Worm (Caenorhabditis elegans) whole organism, L1 larva: Measurements from ENCODE around the gene R10E9.4.

Experiments used
- C16A3.4 ChIP-seq: fragments of 150-350 bp; optimal IDR thresholded peaks from 2 replicates; lab custom pipeline; 2014; ENCODE audit warnings: missing biosample characterization, missing genetic modification characterization
- C34B4.2 ChIP-seq: sonication (generic microtip); optimal IDR thresholded peaks from 2 replicates; lab custom pipeline; 2017; ENCODE audit warnings: mild to moderate bottlenecking, missing genetic modification characterization, missing compliant biosample characterization
- F16B12.6 ChIP-seq: fragments of 150-350 bp; optimal IDR thresholded peaks from 2 replicates; lab custom pipeline; 2014; ENCODE audit warnings: missing biosample characterization, missing genetic modification characterization
- Y116A8C.19 ChIP-seq: sonication (generic microtip); optimal IDR thresholded peaks from 2 replicates; lab custom pipeline; 2016; ENCODE audit warnings: missing compliant biosample characterization, missing genetic modification characterization, borderline replicate concordance
- aha-1 ChIP-seq: fragments of 150-350 bp; optimal IDR thresholded peaks from 2 replicates; lab custom pipeline; 2014; ENCODE audit warnings: missing biosample characterization, missing genetic modification characterization
- ama-1 ChIP-seq: fragments of 150-350 bp; optimal IDR thresholded peaks from 2 replicates; lab custom pipeline; 2014
- ceh-63 ChIP-seq: fragments of 200-800 bp; sonication (Bioruptor generic); optimal IDR thresholded peaks from 2 replicates; lab custom pipeline; 2018; ENCODE audit warnings: mild to moderate bottlenecking, missing genetic modification characterization, missing compliant biosample characterization
- ceh-90 ChIP-seq: sonication (generic microtip); optimal IDR thresholded peaks from 2 replicates; lab custom pipeline; 2016; ENCODE audit warnings: missing genetic modification characterization, missing compliant biosample characterization
- ces-1 ChIP-seq: fragments of 150-350 bp; optimal IDR thresholded peaks from 2 replicates; lab custom pipeline; 2014; ENCODE audit warnings: missing biosample characterization, missing genetic modification reagents, missing genetic modification characterization
- dpl-1 ChIP-seq, 3 experiments: fragments of 150-350 bp in 2 of 3; sonication (generic microtip) in 1 of 3; optimal IDR thresholded peaks; 2 replicates each; lab custom pipeline; 2014 to 2017; ENCODE audit warnings: missing biosample characterization in 3 of 3, missing genetic modification characterization in 3 of 3, missing genetic modification reagents in 3 of 3
- dsc-1 ChIP-seq: sonication (generic microtip); optimal IDR thresholded peaks from 2 replicates; lab custom pipeline; 2016; ENCODE audit warnings: mild to moderate bottlenecking, missing genetic modification characterization, missing compliant biosample characterization
- efl-1 ChIP-seq, 4 experiments: fragments of 150-350 bp; optimal IDR thresholded peaks in 3 of 4; peaks in 1 of 4; 1 replicate in 1 of 4; 2 replicates in 3 of 4; lab custom pipeline; 2014; ENCODE audit warnings: missing biosample characterization in 2 of 4, missing genetic modification characterization in 2 of 4, missing genetic modification reagents in 2 of 4
- egl-13 ChIP-seq: sonication (generic microtip); optimal IDR thresholded peaks from 2 replicates; lab custom pipeline; 2016; ENCODE audit warnings: missing genotype, missing genetic modification reagents, missing genetic modification characterization, missing compliant biosample characterization
- elt-3 ChIP-seq, 6 experiments: fragments of 150-350 bp in 1 of 6; sonication (generic microtip); optimal IDR thresholded peaks; 2 replicates each; lab custom pipeline; 2017 to 2018; ENCODE audit warnings: missing biosample characterization in 6 of 6, missing genetic modification characterization in 6 of 6, inconsistent platforms in 1 of 6
- fkh-8 ChIP-seq: sonication (generic microtip); optimal IDR thresholded peaks from 2 replicates; lab custom pipeline; 2016; ENCODE audit warnings: mild to moderate bottlenecking, missing genetic modification characterization, missing compliant biosample characterization
- fos-1 ChIP-seq: fragments of 150-350 bp; optimal IDR thresholded peaks from 2 replicates; lab custom pipeline; 2014; ENCODE audit warnings: missing biosample characterization, missing genetic modification characterization
- hlh-17 ChIP-seq: fragments of 200-800 bp; sonication (Bioruptor generic); optimal IDR thresholded peaks from 2 replicates; lab custom pipeline; 2018; ENCODE audit warnings: missing genetic modification characterization, mild to moderate bottlenecking, missing compliant biosample characterization, moderate library complexity, borderline replicate concordance
- hpl-2 ChIP-seq: fragments of 150-350 bp; optimal IDR thresholded peaks from 2 replicates; lab custom pipeline; 2014; ENCODE audit warnings: missing biosample characterization, missing genetic modification reagents, missing genetic modification characterization
- jun-1 ChIP-seq: fragments of 150-350 bp; optimal IDR thresholded peaks from 2 replicates; lab custom pipeline; 2014; ENCODE audit warnings: missing biosample characterization, missing genetic modification reagents, missing genetic modification characterization
- lin-13 ChIP-seq: fragments of 150-350 bp; optimal IDR thresholded peaks from 2 replicates; lab custom pipeline; 2014; ENCODE audit warnings: missing biosample characterization, missing genetic modification reagents, missing genetic modification characterization
- lin-14 ChIP-seq: fragments of 200-800 bp; sonication (Bioruptor generic); optimal IDR thresholded peaks from 2 replicates; lab custom pipeline; 2018; ENCODE audit warnings: mild to moderate bottlenecking, missing genetic modification characterization, moderate library complexity, missing compliant biosample characterization
- lin-35 ChIP-seq, 2 experiments: fragments of 150-350 bp; optimal IDR thresholded peaks; 2 replicates each; lab custom pipeline; 2014; ENCODE audit warnings: missing biosample characterization in 2 of 2, missing genetic modification characterization in 2 of 2, missing genetic modification reagents in 2 of 2
- lir-3 ChIP-seq: sonication (generic microtip); optimal IDR thresholded peaks from 2 replicates; lab custom pipeline; 2016; ENCODE audit warnings: mild to moderate bottlenecking, missing genetic modification characterization, moderate library complexity, missing compliant biosample characterization; ENCODE audit not compliant: poor library complexity
- mab-9 ChIP-seq: fragments of 200-800 bp; sonication (Bioruptor generic); IDR thresholded peaks from 2 replicates; pipeline ENCODE4 v1.3.6; 2022; ENCODE audit warnings: missing genetic modification reagents, missing genetic modification characterization, missing compliant biosample characterization
- mdl-1 ChIP-seq, 2 experiments: fragments of 150-350 bp; optimal IDR thresholded peaks; 2 replicates each; lab custom pipeline; 2014 to 2017; ENCODE audit warnings: missing biosample characterization in 2 of 2, missing genetic modification characterization in 2 of 2, inconsistent platforms in 1 of 2
- nhr-12 ChIP-seq: sonication (generic microtip); optimal IDR thresholded peaks from 2 replicates; lab custom pipeline; 2017; ENCODE audit warnings: missing biosample characterization, missing genetic modification characterization
- nhr-47 ChIP-seq: sonication (generic microtip); optimal IDR thresholded peaks from 2 replicates; lab custom pipeline; 2016; ENCODE audit warnings: mild to moderate bottlenecking, missing genetic modification characterization, moderate library complexity, missing compliant biosample characterization
- nhr-71 ChIP-seq: sonication (generic microtip); optimal IDR thresholded peaks from 2 replicates; lab custom pipeline; 2016; ENCODE audit warnings: mild to moderate bottlenecking, missing genetic modification characterization, moderate library complexity, missing compliant biosample characterization
- nhr-76 ChIP-seq: sonication (generic microtip); optimal IDR thresholded peaks from 2 replicates; lab custom pipeline; 2017; ENCODE audit warnings: missing biosample characterization, missing genetic modification characterization
- nhr-77 ChIP-seq: fragments of 150-350 bp; optimal IDR thresholded peaks from 2 replicates; lab custom pipeline; 2014; ENCODE audit warnings: missing biosample characterization, missing genetic modification characterization
- nhr-85 ChIP-seq: sonication (generic microtip); peaks from one replicate; lab custom pipeline; 2016; ENCODE audit warnings: missing genetic modification characterization, inconsistent platforms, missing compliant biosample characterization
- pag-3 ChIP-seq: sonication (generic microtip); optimal IDR thresholded peaks from 2 replicates; lab custom pipeline; 2017; ENCODE audit warnings: missing genetic modification characterization, mild to moderate bottlenecking, missing compliant biosample characterization, antibody characterized with exemption, borderline replicate concordance; ENCODE audit not compliant: insufficient read depth
- pax-3 ChIP-seq: fragments of 200-800 bp; sonication (Bioruptor generic); optimal IDR thresholded peaks from 2 replicates; lab custom pipeline; 2018; ENCODE audit warnings: mild to moderate bottlenecking, missing genetic modification characterization, moderate library complexity, missing compliant biosample characterization
- rnt-1 ChIP-seq: sonication (generic microtip); optimal IDR thresholded peaks from 2 replicates; lab custom pipeline; 2016; ENCODE audit warnings: mild to moderate bottlenecking, missing genetic modification characterization, moderate library complexity, missing compliant biosample characterization
- snpc-4 ChIP-seq: fragments of 150-350 bp; optimal IDR thresholded peaks from 2 replicates; lab custom pipeline; 2014; ENCODE audit warnings: missing biosample characterization, missing genetic modification characterization
- sox-4 ChIP-seq: sonication (generic microtip); optimal IDR thresholded peaks from 2 replicates; lab custom pipeline; 2016; ENCODE audit warnings: missing genetic modification characterization, missing compliant biosample characterization
- sptf-1 ChIP-seq: fragments of 150-350 bp; optimal IDR thresholded peaks from 2 replicates; lab custom pipeline; 2014; ENCODE audit warnings: missing biosample characterization, missing genetic modification characterization
- tbx-2 ChIP-seq: sonication (generic microtip); optimal IDR thresholded peaks from 2 replicates; lab custom pipeline; 2016; ENCODE audit warnings: missing genetic modification characterization, missing compliant biosample characterization
- unc-30 ChIP-seq: sonication (generic microtip); optimal IDR thresholded peaks from 2 replicates; lab custom pipeline; 2017; ENCODE audit warnings: missing biosample characterization, missing genetic modification characterization
- unc-86 ChIP-seq: sonication (generic microtip); optimal IDR thresholded peaks from 2 replicates; lab custom pipeline; 2016; ENCODE audit warnings: missing genetic modification characterization, missing compliant biosample characterization
- zag-1 ChIP-seq: fragments of 150-350 bp; optimal IDR thresholded peaks from 2 replicates; lab custom pipeline; 2014; ENCODE audit warnings: missing biosample characterization, missing genetic modification characterization
- zip-4 ChIP-seq: fragments of 200-800 bp; sonication (Bioruptor generic); optimal IDR thresholded peaks from 2 replicates; lab custom pipeline; 2018; ENCODE audit warnings: mild to moderate bottlenecking, missing genetic modification characterization, moderate library complexity, missing compliant biosample characterization
- ztf-11 ChIP-seq, 2 experiments: sonication (generic microtip); optimal IDR thresholded peaks; 2 replicates each; lab custom pipeline; 2016 to 2017; ENCODE audit warnings: missing genetic modification characterization in 2 of 2, missing biosample characterization in 1 of 2, missing compliant biosample characterization in 1 of 2
- ztf-4 ChIP-seq: fragments of 150-350 bp; optimal IDR thresholded peaks from 2 replicates; lab custom pipeline; 2014; ENCODE audit warnings: missing biosample characterization, missing genetic modification characterization

Gene R10E9.4

ce11 chrIII:3955674-3956073, 16.9 kb downstream of the R10E9.4 start (continued):
- TF ChIP-seq mab-9 (GFP tag; lab: Robert Waterston, UW) (no peak), nhr-77 (tag; lab: Kevin White, UChicago) (no peak), nhr-47 (tag; lab: Kevin White, UChicago) (peak; percentile 32), ztf-4 (peak; percentile 66), rnt-1 (tag; lab: Kevin White, UChicago) (peak; percentile 21), Y116A8C.19 (tag; lab: Kevin White, UChicago) (no peak), pag-3 (tag; lab: Kevin White, UChicago) (no peak), mdl-1 (tag; optimal IDR thresholded peaks at IDR 0.05; lab: Kevin White, UChicago) (peak in 1 of 2 experiments; percentile 24), dpl-1 (GFP tag; optimal IDR thresholded peaks at IDR 0.05; lab: Kevin White, UChicago) (peak in 1 of 3 experiments; percentile 15)

ce11 chrIII:3954828-3955227, 17.8 kb downstream of the R10E9.4 start:
- TF ChIP-seq nhr-71 (tag; lab: Kevin White, UChicago) (peak; percentile 10), fkh-8 (tag; lab: Kevin White, UChicago) (peak; percentile 80), C34B4.2 (tag; lab: Kevin White, UChicago) (no peak), pax-3 (peak; percentile 44), C16A3.4 (tag; lab: Kevin White, UChicago) (no peak), pag-3 (tag; lab: Kevin White, UChicago) (no peak), unc-86 (peak; percentile 30), ama-1 (lab: Kevin White, UChicago) (no peak), F16B12.6 (no peak), elt-3 (tag; optimal IDR thresholded peaks at IDR 0.05; lab: Kevin White, UChicago) (no peak), sox-4 (tag; lab: Kevin White, UChicago) (peak; percentile 79), dsc-1 (peak; percentile 91), nhr-47 (tag; lab: Kevin White, UChicago) (peak; percentile 48), mdl-1 (tag; optimal IDR thresholded peaks at IDR 0.05; lab: Kevin White, UChicago) (no peak), aha-1 (tag; lab: Kevin White, UChicago) (no peak)

ce11 chrIII:3954220-3954619, 18.4 kb downstream of the R10E9.4 start:
- TF ChIP-seq lin-35 (GFP tag; optimal IDR thresholded peaks at IDR 0.05; lab: Kevin White, UChicago): peak; percentile 20 to 70
- no peak for TF ChIP-seq ceh-90 (tag; lab: Kevin White, UChicago)
- peak in 1 of 2 experiments; percentile 8 for TF ChIP-seq ztf-11 (tag; optimal IDR thresholded peaks at IDR 0.05; lab: Kevin White, UChicago)
- TF ChIP-seq dsc-1: peak; percentile 46
- no peak for TF ChIP-seq fos-1 (tag; lab: Kevin White, UChicago)
- TF ChIP-seq nhr-85 (tag; lab: Kevin White, UChicago): no peak
- no peak for TF ChIP-seq egl-13 (tag; lab: Kevin White, UChicago)
- no peak for TF ChIP-seq nhr-76
- TF ChIP-seq ces-1: no peak
- TF ChIP-seq mdl-1 (tag; optimal IDR thresholded peaks at IDR 0.05; lab: Kevin White, UChicago): peak in 1 of 2 experiments; percentile 90
- TF ChIP-seq hlh-17: no peak
- TF ChIP-seq fkh-8 (tag; lab: Kevin White, UChicago): peak; percentile 67
- no peak for TF ChIP-seq sox-4 (tag; lab: Kevin White, UChicago)
- no peak for TF ChIP-seq Y116A8C.19 (tag; lab: Kevin White, UChicago)
- peak; percentile 38 for TF ChIP-seq lir-3 (tag; lab: Kevin White, UChicago)
- TF ChIP-seq hpl-2 (GFP tag; lab: Kevin White, UChicago): no peak
- no peak for TF ChIP-seq zag-1 (tag; lab: Kevin White, UChicago)
- TF ChIP-seq pag-3 (tag; lab: Kevin White, UChicago): no peak
- TF ChIP-seq C16A3.4 (tag; lab: Kevin White, UChicago): peak; percentile 42
- TF ChIP-seq ztf-4: peak; percentile 70
- no peak for TF ChIP-seq unc-30 (tag; lab: Kevin White, UChicago)
- peak in 1 of 2 experiments; percentile 30 for TF ChIP-seq efl-1 (optimal IDR thresholded peaks at IDR 0.05; lab: Kevin White, UChicago)
- TF ChIP-seq efl-1 (GFP tag; optimal IDR thresholded peaks at IDR 0.05 in 1 of 2; lab: Kevin White, UChicago): peak in 1 of 2 experiments; percentile 90
- TF ChIP-seq zip-4 (GFP tag; lab: Kevin White, UChicago): no peak
- no peak for TF ChIP-seq ceh-63
- peak; percentile 19 for TF ChIP-seq lin-13 (GFP tag; lab: Kevin White, UChicago)
- no peak for TF ChIP-seq sptf-1 (tag; lab: Kevin White, UChicago)
- no peak for TF ChIP-seq mab-9 (GFP tag; lab: Robert Waterston, UW)
- TF ChIP-seq dpl-1 (GFP tag; optimal IDR thresholded peaks at IDR 0.05; lab: Kevin White, UChicago): peak in 1 of 3 experiments; percentile 1
- TF ChIP-seq nhr-47 (tag; lab: Kevin White, UChicago): peak; percentile 42
- peak; percentile 85 for TF ChIP-seq nhr-71 (tag; lab: Kevin White, UChicago)
- TF ChIP-seq snpc-4: no peak
- peak; percentile 45 for TF ChIP-seq tbx-2 (tag; lab: Kevin White, UChicago)
- peak; percentile 57 for TF ChIP-seq pax-3
- TF ChIP-seq jun-1: no peak
- TF ChIP-seq unc-86: peak; percentile 22
- TF ChIP-seq nhr-12 (tag; lab: Kevin White, UChicago): no peak
- TF ChIP-seq lin-14: peak; percentile 90
